Fruit fly (Drosophila melanogaster) whole organism, embryonic: Measurements from ENCODE around the gene Fpgs1.
A peak's percentile ranks its signal among the peaks of the same experiment; 100 is the strongest.

ENCODE experiments used
- Aef1 ChIP-seq: fragments of 200-800 bp; sonication (Bioruptor generic); IDR thresholded peaks from 3 replicates; pipeline ENCODE4 v1.3.6; 2022; ENCODE audit warnings: missing biosample characterization, missing genetic modification characterization
- BtbVII ChIP-seq: fragments of 200-800 bp; sonication (Bioruptor generic); optimal IDR thresholded peaks from 3 replicates; lab custom pipeline; 2017; ENCODE audit warnings: missing biosample characterization, mild to moderate bottlenecking, missing genetic modification characterization
- Bteb2 ChIP-seq: fragments of 200-800 bp; sonication (Bioruptor generic); optimal IDR thresholded peaks from 2 replicates; lab custom pipeline; 2016; ENCODE audit warnings: missing biosample characterization, missing genetic modification characterization
- CG10209 ChIP-seq: fragments of 200-800 bp; sonication (Bioruptor generic); optimal IDR thresholded peaks from 3 replicates; lab custom pipeline; 2017; ENCODE audit warnings: missing biosample characterization, mild to moderate bottlenecking, missing genetic modification characterization, missing genetic modification reagents
- CG10321 ChIP-seq: fragments of 200-800 bp; sonication (Bioruptor generic); IDR thresholded peaks from 2 replicates; pipeline ENCODE4 v1.3.6; 2022; ENCODE audit warnings: missing biosample characterization, missing genetic modification characterization
- CG10979 ChIP-seq: fragments of 200-800 bp; sonication (Bioruptor generic); optimal IDR thresholded peaks from 2 replicates; lab custom pipeline; 2018; ENCODE audit warnings: missing biosample characterization, mild to moderate bottlenecking, missing genetic modification characterization, moderate library complexity
- CG12071 ChIP-seq: fragments of 200-800 bp; sonication (Bioruptor generic); optimal IDR thresholded peaks from 3 replicates; lab custom pipeline; 2018; ENCODE audit warnings: missing biosample characterization, mild to moderate bottlenecking, missing genetic modification characterization
- CG12104 ChIP-seq: fragments of 200-800 bp; sonication (Bioruptor generic); optimal IDR thresholded peaks from 3 replicates; lab custom pipeline; 2016; ENCODE audit warnings: missing biosample characterization, missing genetic modification characterization
- CG15011 ChIP-seq: fragments of 200-800 bp; sonication (Bioruptor generic); optimal IDR thresholded peaks from 3 replicates; lab custom pipeline; 2018; ENCODE audit warnings: missing biosample characterization, mild to moderate bottlenecking, missing genetic modification characterization
- CG16815 ChIP-seq: fragments of 200-800 bp; sonication (Bioruptor generic); optimal IDR thresholded peaks from 3 replicates; lab custom pipeline; 2017; ENCODE audit warnings: missing biosample characterization, mild to moderate bottlenecking, missing genetic modification characterization
- CG18599 ChIP-seq: fragments of 200-800 bp; sonication (Bioruptor generic); optimal IDR thresholded peaks from 3 replicates; lab custom pipeline; 2017; ENCODE audit warnings: missing biosample characterization, missing genetic modification characterization, mild to moderate bottlenecking, moderate library complexity, missing genetic modification reagents
- CG3847 ChIP-seq: fragments of 200-800 bp; sonication (Bioruptor generic); IDR thresholded peaks from 2 replicates; pipeline ENCODE4 v1.3.6; 2022; ENCODE audit warnings: missing biosample characterization, missing genetic modification characterization
- CG43689 ChIP-seq: fragments of 200-800 bp; sonication (Bioruptor generic); IDR thresholded peaks from 2 replicates; pipeline ENCODE4 v1.3.6; 2022; ENCODE audit warnings: missing biosample characterization, missing genetic modification characterization
- CG4820 ChIP-seq: fragments of 200-800 bp; sonication (Bioruptor generic); optimal IDR thresholded peaks from 3 replicates; lab custom pipeline; 2016; ENCODE audit warnings: missing biosample characterization, missing genetic modification characterization
- CG4854 ChIP-seq: fragments of 200-800 bp; sonication (Bioruptor generic); optimal IDR thresholded peaks from 2 replicates; lab custom pipeline; 2016; ENCODE audit warnings: missing biosample characterization, missing genetic modification characterization, inconsistent platforms
- CG6175 ChIP-seq: fragments of 200-800 bp; sonication (Bioruptor generic); IDR thresholded peaks from 3 replicates; pipeline ENCODE4 v1.3.6; 2022; ENCODE audit warnings: missing biosample characterization, missing genetic modification characterization
- CG6272 ChIP-seq: fragments of 200-800 bp; sonication (Bioruptor generic); IDR thresholded peaks from 2 replicates; pipeline ENCODE4 v1.3.6; 2022; ENCODE audit warnings: missing biosample characterization, missing genetic modification characterization
- CG9817 ChIP-seq: fragments of 200-800 bp; sonication (Bioruptor generic); optimal IDR thresholded peaks from 2 replicates; lab custom pipeline; 2018; ENCODE audit warnings: missing biosample characterization, mild to moderate bottlenecking, missing genetic modification characterization, moderate library complexity
- CG9932 ChIP-seq: fragments of 200-800 bp; sonication (Bioruptor generic); IDR thresholded peaks from 2 replicates; pipeline ENCODE4 v1.3.6; 2022; ENCODE audit warnings: missing biosample characterization, missing genetic modification characterization
- D ChIP-seq, 2 experiments: fragments of 200-800 bp in 1 of 2; fragments of >200 bp in 1 of 2; sonication (Bioruptor generic) in 1 of 2; optimal IDR thresholded peaks; 2 replicates in 1 of 2; 3 replicates in 1 of 2; lab custom pipeline; 2017; ENCODE audit warnings: mild to moderate bottlenecking in 1 of 2, missing biosample characterization in 1 of 2, missing genetic modification characterization in 1 of 2, missing genetic modification reagents in 1 of 2
- Dip2 ChIP-seq: fragments of 200-800 bp; sonication (Bioruptor generic); IDR thresholded peaks from 2 replicates; pipeline ENCODE4 v1.3.6; 2022; ENCODE audit warnings: missing biosample characterization, missing genetic modification characterization
- ERR ChIP-seq: fragments of 200-800 bp; sonication (Bioruptor generic); optimal IDR thresholded peaks from 2 replicates; lab custom pipeline; 2016; ENCODE audit warnings: missing biosample characterization, missing genetic modification characterization
- Fer2 ChIP-seq: fragments of 200-800 bp; sonication (Bioruptor generic); optimal IDR thresholded peaks from 2 replicates; lab custom pipeline; 2018; ENCODE audit warnings: missing biosample characterization, mild to moderate bottlenecking, missing genetic modification characterization, moderate library complexity
- Fer3 ChIP-seq: fragments of 200-800 bp; sonication (Bioruptor generic); optimal IDR thresholded peaks from 2 replicates; lab custom pipeline; 2018; ENCODE audit warnings: missing biosample characterization, mild to moderate bottlenecking, missing genetic modification characterization, moderate library complexity
- MESR4 ChIP-seq: fragments of 200-800 bp; sonication (Bioruptor generic); optimal IDR thresholded peaks from 2 replicates; lab custom pipeline; 2018; ENCODE audit warnings: missing biosample characterization, mild to moderate bottlenecking, missing genetic modification characterization, moderate library complexity
- Mrtf ChIP-seq: fragments of 200-800 bp; sonication (Bioruptor generic); IDR thresholded peaks from 3 replicates; pipeline ENCODE4 v1.3.6; 2022; ENCODE audit warnings: missing biosample characterization, missing genetic modification characterization
- NC2α ChIP-seq: fragments of 200-800 bp; sonication (Bioruptor generic); optimal IDR thresholded peaks from 2 replicates; lab custom pipeline; 2016; ENCODE audit warnings: missing biosample characterization, missing genetic modification characterization
- cg ChIP-seq: fragments of 200-800 bp; sonication (Bioruptor generic); optimal IDR thresholded peaks from 3 replicates; lab custom pipeline; 2019; ENCODE audit warnings: missing biosample characterization, mild to moderate bottlenecking, missing genetic modification characterization, moderate library complexity
- dimm ChIP-seq: fragments of 200-800 bp; sonication (Bioruptor generic); IDR thresholded peaks from 2 replicates; pipeline ENCODE4 v1.3.6; 2022; ENCODE audit warnings: missing biosample characterization, missing genetic modification characterization
- disco-r ChIP-seq: fragments of 200-800 bp; sonication (Bioruptor generic); optimal IDR thresholded peaks from 2 replicates; lab custom pipeline; 2016; ENCODE audit warnings: missing biosample characterization, missing genetic modification characterization
- emc ChIP-seq: fragments of 200-800 bp; sonication (Bioruptor generic); optimal IDR thresholded peaks from 2 replicates; lab custom pipeline; 2016; ENCODE audit warnings: missing biosample characterization, missing genetic modification characterization
- en ChIP-seq: fragments of 200-800 bp; sonication (Bioruptor generic); optimal IDR thresholded peaks from 2 replicates; lab custom pipeline; 2016; ENCODE audit warnings: missing biosample characterization, missing genetic modification characterization
- eve ChIP-seq, 2 experiments: fragments of >200 bp; optimal IDR thresholded peaks; 2 replicates each; lab custom pipeline; 2017; ENCODE audit warnings: missing biosample characterization in 2 of 2, missing genetic modification characterization in 2 of 2
- fru ChIP-seq: fragments of >200 bp; optimal IDR thresholded peaks from 2 replicates; lab custom pipeline; 2017
- gcm ChIP-seq: fragments of 200-800 bp; sonication (Bioruptor generic); optimal IDR thresholded peaks from 2 replicates; lab custom pipeline; 2019; ENCODE audit warnings: missing biosample characterization, mild to moderate bottlenecking, missing genetic modification characterization, moderate library complexity
- grn ChIP-seq: fragments of 200-800 bp; sonication (Bioruptor generic); optimal IDR thresholded peaks from 3 replicates; lab custom pipeline; 2017; ENCODE audit warnings: missing biosample characterization, missing genetic modification characterization
- gsb-n ChIP-seq: fragments of 200-800 bp; sonication (Bioruptor generic); optimal IDR thresholded peaks from 3 replicates; lab custom pipeline; 2018; ENCODE audit warnings: missing biosample characterization, mild to moderate bottlenecking, missing genetic modification characterization
- hbn ChIP-seq: fragments of 200-800 bp; sonication (Bioruptor generic); IDR thresholded peaks from 2 replicates; pipeline ENCODE4 v1.3.6; 2022; ENCODE audit warnings: missing biosample characterization, missing genetic modification characterization; ENCODE audit not compliant: partially characterized antibody
- ind ChIP-seq: fragments of 200-800 bp; sonication (Bioruptor generic); optimal IDR thresholded peaks from 3 replicates; lab custom pipeline; 2016; ENCODE audit warnings: missing biosample characterization, missing genetic modification characterization
- jumu ChIP-seq: fragments of 200-800 bp; sonication (Bioruptor generic); optimal IDR thresholded peaks from 3 replicates; lab custom pipeline; 2016; ENCODE audit warnings: missing biosample characterization, missing genetic modification characterization
- lbe ChIP-seq: fragments of 200-800 bp; sonication (Bioruptor generic); optimal IDR thresholded peaks from 2 replicates; lab custom pipeline; 2016; ENCODE audit warnings: missing biosample characterization, mild to moderate bottlenecking, missing genetic modification characterization
- lov ChIP-seq, 2 experiments: fragments of 200-800 bp in 1 of 2; fragments of >200 bp in 1 of 2; sonication (Bioruptor generic) in 1 of 2; IDR thresholded peaks in 1 of 2; optimal IDR thresholded peaks in 1 of 2; 2 replicates in 1 of 2; 3 replicates in 1 of 2; pipeline versions ENCODE4 v1.3.6 to Lab custom; 2017 to 2022; ENCODE audit warnings: missing biosample characterization in 1 of 2, missing genetic modification characterization in 1 of 2
- nerfin-1 ChIP-seq: fragments of 200-800 bp; sonication (Bioruptor generic); optimal IDR thresholded peaks from 3 replicates; lab custom pipeline; 2019; ENCODE audit warnings: missing biosample characterization, mild to moderate bottlenecking, missing genetic modification characterization, moderate library complexity
- nmo ChIP-seq: fragments of 200-800 bp; sonication (Bioruptor generic); optimal IDR thresholded peaks from 2 replicates; lab custom pipeline; 2018; ENCODE audit warnings: missing biosample characterization, mild to moderate bottlenecking, missing genetic modification characterization, moderate library complexity
- ranshi ChIP-seq: fragments of 200-800 bp; sonication (Bioruptor generic); IDR thresholded peaks from 2 replicates; pipeline ENCODE4 v1.3.6; 2022; ENCODE audit warnings: missing biosample characterization, missing genetic modification characterization
- sisA ChIP-seq: fragments of 200-800 bp; sonication (Bioruptor generic); IDR thresholded peaks from 2 replicates; pipeline ENCODE4 v1.3.6; 2022; ENCODE audit warnings: missing biosample characterization, missing genetic modification characterization
- tgo ChIP-seq: fragments of 200-800 bp; sonication (Bioruptor generic); IDR thresholded peaks from 3 replicates; pipeline ENCODE4 v1.3.6; 2022; ENCODE audit warnings: missing biosample characterization, missing genetic modification characterization
- tna ChIP-seq: fragments of 200-800 bp; sonication (Bioruptor generic); IDR thresholded peaks from 2 replicates; pipeline ENCODE4 v1.3.6; 2022; ENCODE audit warnings: missing biosample characterization, missing genetic modification characterization; ENCODE audit not compliant: partially characterized antibody
- yki ChIP-seq: fragments of >200 bp; optimal IDR thresholded peaks from 3 replicates; lab custom pipeline; 2018
- zfh1 ChIP-seq: fragments of 200-800 bp; sonication (Bioruptor generic); IDR thresholded peaks from 3 replicates; pipeline ENCODE4 v1.3.6; 2022; ENCODE audit warnings: missing biosample characterization, missing genetic modification characterization

Gene Fpgs1

dm6 chrX:12662679-12663463, 51.2 kb downstream of the Fpgs1 start (continued):
- TF ChIP-seq Fer2 (tag; lab: Kevin White, UChicago) (no peak), hbn (no peak), tgo (GFP tag; lab: Robert Waterston, UW) (no peak), Dip2 (GFP tag; lab: Robert Waterston, UW) (no peak), CG10209 (GFP tag; lab: Kevin White, UChicago) (no peak), CG4820 (GFP tag; lab: Kevin White, UChicago) (no peak), CG43689 (GFP tag; lab: Robert Waterston, UW) (no peak), ERR (no peak), Fer3 (tag; lab: Kevin White, UChicago) (no peak), CG6272 (no peak), cg (no peak), BtbVII (GFP tag; lab: Kevin White, UChicago) (no peak), CG10321 (GFP tag; lab: Robert Waterston, UW) (no peak), CG12104 (no peak), lbe (GFP tag; lab: Kevin White, UChicago) (no peak), CG10979 (tag; lab: Kevin White, UChicago) (peak; percentile 41), CG9932 (GFP tag; lab: Robert Waterston, UW) (no peak), tna (GFP tag; lab: Robert Waterston, UW) (no peak), jumu (GFP tag; lab: Kevin White, UChicago) (no peak), CG18599 (GFP tag; lab: Kevin White, UChicago) (no peak), CG4854 (GFP tag; lab: Kevin White, UChicago) (no peak), NC2α (GFP tag; lab: Kevin White, UChicago) (no peak), en (GFP tag; lab: Kevin White, UChicago) (no peak), grn (GFP tag; lab: Kevin White, UChicago) (no peak), emc (GFP tag; lab: Kevin White, UChicago) (no peak), CG15011 (no peak), MESR4 (GFP tag; lab: Kevin White, UChicago) (no peak), nmo (GFP tag; lab: Kevin White, UChicago) (peak; percentile 21), fru (lab: Kevin White, UChicago) (no peak), CG3847 (no peak), ind (GFP tag; lab: Kevin White, UChicago) (no peak), dimm (GFP tag; lab: Robert Waterston, UW) (no peak), disco-r (no peak), nerfin-1 (tag; lab: Kevin White, UChicago) (no peak), CG16815 (no peak), lov (optimal IDR thresholded peaks at IDR 0.05; lab: Kevin White, UChicago) (no peak), lov (GFP tag; IDR thresholded peaks at IDR 0.05; lab: Robert Waterston, UW) (no peak), CG9817 (no peak), yki (lab: Kevin White, UChicago) (no peak), sisA (GFP tag; lab: Robert Waterston, UW) (0 out of 2 replicates have a peak, but pooled peaks have one; percentile 16), CG12071 (GFP tag; lab: Kevin White, UChicago) (no peak), CG6175 (no peak), eve (GFP tag; optimal IDR thresholded peaks at IDR 0.05; lab: Kevin White, UChicago) (peak in 1 of 2 experiments; percentile 17), Aef1 (GFP tag; lab: Robert Waterston, UW) (no peak), gsb-n (tag; lab: Kevin White, UChicago) (no peak), D (optimal IDR thresholded peaks at IDR 0.05; lab: Kevin White, UChicago) (no peak), D (GFP tag; optimal IDR thresholded peaks at IDR 0.05; lab: Kevin White, UChicago) (peak; percentile 2), Bteb2 (GFP tag; lab: Kevin White, UChicago) (no peak), Mrtf (GFP tag; lab: Robert Waterston, UW) (no peak), ranshi (no peak), gcm (GFP tag; lab: Kevin White, UChicago) (no peak), zfh1 (GFP tag; lab: Robert Waterston, UW) (no peak)
